Worm (Caenorhabditis elegans): Measurements from ENCODE around the gene C25H3.17.
"Not testable (repeated sequence)": the region's sequence is repeated elsewhere in the genome, so short reads cannot be mapped to it uniquely, and the experiment has no call there.

The C25H3.17 gene

DNA sequence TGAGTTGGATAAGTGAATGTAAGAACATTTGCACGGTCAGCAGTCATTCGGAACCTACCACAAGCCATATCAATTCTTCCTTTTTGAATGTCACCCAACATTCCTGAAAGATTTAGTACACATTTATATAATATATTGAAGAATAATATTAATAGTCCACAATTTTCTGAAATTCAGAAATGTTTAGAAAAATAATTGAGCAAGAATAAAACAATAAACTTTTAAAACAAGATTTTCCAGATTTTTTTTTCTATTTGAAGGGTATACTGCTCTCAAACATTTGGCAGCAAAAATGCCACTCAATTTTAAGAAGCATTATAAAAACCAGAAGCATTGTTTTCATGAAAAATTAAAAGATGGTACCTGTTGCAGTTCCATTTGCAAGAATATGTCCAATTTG lies 32.7 kb downstream of the C25H3.17 start, which contains the start of gene F59E12.8:
F59E12.8 (minus strand) TSS at position 101 of the 400 bp plus-strand sequence.
- TF ChIP-seq unc-130 (GFP tag; optimal IDR thresholded peaks at IDR 0.05) (no peak), tra-1 (GFP tag; IDR thresholded peaks at IDR 0.05) (no peak), mdl-1 (tag; optimal IDR thresholded peaks at IDR 0.05) (no peak), nhr-41 (GFP tag; IDR thresholded peaks at IDR 0.05) (no peak), ceh-44 (GFP tag; IDR thresholded peaks at IDR 0.05) (no peak), F49E8.2 (tag; optimal IDR thresholded peaks at IDR 0.05; ENCODE audit: borderline replicate concordance) (no peak), saeg-2 (GFP tag; IDR thresholded peaks at IDR 0.05) (no peak), lir-3 (tag; optimal IDR thresholded peaks at IDR 0.05) (no peak), lin-13 (GFP tag; optimal IDR thresholded peaks at IDR 0.05) (no peak), zfp-2 (tag; optimal IDR thresholded peaks at IDR 0.05) (no peak)

DNA sequence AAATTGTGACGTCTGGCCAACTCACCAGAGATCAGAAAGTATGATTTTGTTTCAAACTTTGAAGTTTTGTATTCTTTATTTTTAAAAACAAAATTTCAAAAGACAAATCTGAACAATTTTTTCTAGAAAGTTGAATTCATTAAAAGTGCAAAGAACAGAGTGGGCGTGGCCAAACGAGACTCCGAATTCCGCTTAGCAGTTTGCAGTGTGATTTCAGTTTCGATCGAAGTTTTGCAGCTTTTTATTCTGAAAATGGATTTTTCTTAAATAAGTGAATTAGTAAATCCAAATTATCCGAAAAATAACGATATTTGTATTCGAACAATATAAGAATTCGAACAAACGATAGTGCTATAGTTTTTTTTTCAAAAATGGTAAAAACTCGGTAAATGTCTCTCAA lies 36.0 kb downstream of the C25H3.17 start:
- TF ChIP-seq aly-2 (tag; optimal IDR thresholded peaks at IDR 0.05) (no peak), hmg-1.1 (GFP tag; IDR thresholded peaks at IDR 0.05) (peak; percentile 43; the same call in 1 of the 2 replicates), jun-1 (tag; optimal IDR thresholded peaks at IDR 0.05) (no peak), spr-3 (GFP tag; optimal IDR thresholded peaks at IDR 0.05) (peak; percentile 96), nhr-76 (tag; optimal IDR thresholded peaks at IDR 0.05) (no peak), spr-1 (tag; optimal IDR thresholded peaks at IDR 0.05) (peak; percentile 95), daf-12 (tag; optimal IDR thresholded peaks at IDR 0.05) (no peak), Y48G9A.11 (GFP tag; IDR thresholded peaks at IDR 0.05) (peak; percentile 84), aha-1 (tag) (peak; percentile 87), T20F7.1 (GFP tag; optimal IDR thresholded peaks at IDR 0.05) (peak; percentile 92), T26A8.4 (GFP tag; IDR thresholded peaks at IDR 0.05) (no peak), nhr-77 (tag; optimal IDR thresholded peaks at IDR 0.05) (peak; percentile 21), dmd-8 (GFP tag; IDR thresholded peaks at IDR 0.05) (no peak)

DNA sequence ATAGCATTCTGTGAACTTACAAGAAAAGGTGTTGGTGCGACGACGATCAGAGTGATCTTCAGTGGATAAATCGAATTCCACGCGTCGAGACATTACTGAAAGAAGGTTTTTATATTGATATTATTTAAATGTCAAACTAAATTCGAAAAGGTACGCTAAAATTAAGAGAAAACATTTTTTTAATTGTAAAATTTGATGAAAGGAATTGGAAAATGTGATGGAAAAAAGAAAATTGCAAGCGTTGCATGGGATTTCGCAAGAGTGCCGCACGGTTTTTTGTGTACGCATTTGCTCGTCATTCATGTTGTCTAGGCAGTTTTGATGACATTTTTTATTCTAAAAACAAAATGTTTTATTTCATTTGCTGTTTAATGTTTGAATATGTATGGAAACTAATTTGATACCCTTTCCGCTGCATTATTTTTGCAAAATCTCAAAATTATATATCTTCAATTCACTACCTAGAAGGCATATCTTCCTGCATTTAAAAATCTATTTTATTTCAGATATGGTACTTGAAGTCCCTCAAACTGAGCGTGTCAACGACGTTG lies 38.6 kb downstream of the C25H3.17 start, which contains the start of the genes F59E12.6 and npl-4.1:
F59E12.6 (minus strand) TSS at position 101 of the 551 bp plus-strand sequence.
npl-4.1 (plus strand) TSS at position 501 of the 551 bp plus-strand sequence.
- TF ChIP-seq nhr-42 (GFP tag; IDR thresholded peaks at IDR 0.05); zip-11 (GFP tag; IDR thresholded peaks at IDR 0.05); mdl-1 (tag; optimal IDR thresholded peaks at IDR 0.05): not testable (repeated sequence)

DNA sequence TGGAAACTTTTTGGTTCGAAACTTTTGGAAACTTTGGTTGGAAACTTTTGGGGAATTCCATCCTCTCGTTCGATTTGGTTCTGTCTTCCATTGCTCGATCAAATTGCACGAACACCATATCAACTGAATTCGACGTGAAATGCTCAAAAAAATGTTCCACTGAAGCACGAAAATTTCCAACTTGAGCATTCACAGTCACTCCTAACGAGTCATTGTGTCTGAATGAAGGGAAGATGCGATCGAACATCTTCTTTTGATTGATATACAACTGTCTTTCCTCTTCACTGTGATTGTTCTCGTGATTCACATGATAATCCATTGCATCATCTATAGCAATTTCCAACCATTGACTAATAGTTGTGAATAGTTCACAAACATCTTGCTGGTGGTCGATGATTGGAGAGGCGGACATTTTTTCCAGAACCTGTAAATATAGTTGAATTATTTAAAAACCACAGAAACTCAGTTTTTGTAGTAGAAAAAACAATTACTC lies 41.1 kb downstream of the C25H3.17 start, which contains the start of gene F59E12.15:
F59E12.15 (minus strand) TSS at position 51 of the 493 bp plus-strand sequence.
- no peak for TF ChIP-seq nhr-41 (GFP tag; IDR thresholded peaks at IDR 0.05)
- TF ChIP-seq unc-62 (GFP tag; optimal IDR thresholded peaks at IDR 0.05 in 1 of 2), result peak in 1 of 2 experiments; percentile 78
- no peak for TF ChIP-seq unc-62 (tag; optimal IDR thresholded peaks at IDR 0.05)
- TF ChIP-seq ztf-7 (tag; optimal IDR thresholded peaks at IDR 0.05), result peak; percentile 71
- no peak for TF ChIP-seq nhr-42 (GFP tag; IDR thresholded peaks at IDR 0.05)
- TF ChIP-seq pqm-1 (tag; optimal IDR thresholded peaks at IDR 0.05), result no peak
- no peak for TF ChIP-seq T26A8.4 (GFP tag; IDR thresholded peaks at IDR 0.05)

DNA sequence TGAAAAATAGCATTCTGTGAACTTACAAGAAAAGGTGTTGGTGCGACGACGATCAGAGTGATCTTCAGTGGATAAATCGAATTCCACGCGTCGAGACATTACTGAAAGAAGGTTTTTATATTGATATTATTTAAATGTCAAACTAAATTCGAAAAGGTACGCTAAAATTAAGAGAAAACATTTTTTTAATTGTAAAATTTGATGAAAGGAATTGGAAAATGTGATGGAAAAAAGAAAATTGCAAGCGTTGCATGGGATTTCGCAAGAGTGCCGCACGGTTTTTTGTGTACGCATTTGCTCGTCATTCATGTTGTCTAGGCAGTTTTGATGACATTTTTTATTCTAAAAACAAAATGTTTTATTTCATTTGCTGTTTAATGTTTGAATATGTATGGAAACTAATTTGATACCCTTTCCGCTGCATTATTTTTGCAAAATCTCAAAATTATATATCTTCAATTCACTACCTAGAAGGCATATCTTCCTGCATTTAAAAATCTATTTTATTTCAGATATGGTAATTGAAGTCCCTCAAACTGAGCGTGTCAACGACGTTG lies 47.0 kb downstream of the C25H3.17 start, which contains the start of the genes eif-3.L and npl-4.2:
eif-3.L (minus strand) TSS at position 101 of the 557 bp plus-strand sequence.
npl-4.2 (plus strand) TSS at position 507 of the 557 bp plus-strand sequence.
- TF ChIP-seq F37D6.2 (tag; optimal IDR thresholded peaks at IDR 0.05); mes-2 (tag; optimal IDR thresholded peaks at IDR 0.05; ENCODE audit: poor library complexity, severe bottlenecking); lin-13 (GFP tag; optimal IDR thresholded peaks at IDR 0.05): not testable (repeated sequence)

All from whole organism, L4 larva.